Worm (Caenorhabditis elegans) whole organism, L2 larva: ENCODE measurements around the gene Y38H8A.4.

ENCODE experiments used
- alr-1 ChIP-seq: fragments of 150-350 bp; optimal IDR thresholded peaks from 2 replicates; lab custom pipeline; 2014; ENCODE audit warnings: missing biosample characterization, missing genetic modification characterization
- aly-2 ChIP-seq: fragments of 150-350 bp; optimal IDR thresholded peaks from 2 replicates; lab custom pipeline; 2014; ENCODE audit warnings: missing biosample characterization, missing genetic modification characterization
- ama-1 ChIP-seq: fragments of 150-350 bp; optimal IDR thresholded peaks from 2 replicates; lab custom pipeline; 2018; ENCODE audit warnings: inconsistent platforms
- dmd-4 ChIP-seq: sonication (generic microtip); optimal IDR thresholded peaks from 2 replicates; lab custom pipeline; 2017; ENCODE audit warnings: missing biosample characterization, missing genetic modification characterization
- elt-3 ChIP-seq: sonication (generic microtip); optimal IDR thresholded peaks from 2 replicates; lab custom pipeline; 2017; ENCODE audit warnings: missing biosample characterization, missing genetic modification characterization
- mdl-1 ChIP-seq, 2 experiments: fragments of 150-350 bp in 1 of 2; sonication (generic microtip) in 1 of 2; optimal IDR thresholded peaks; 2 replicates each; lab custom pipeline; 2017; ENCODE audit warnings: missing biosample characterization in 2 of 2, missing genetic modification characterization in 2 of 2
- nhr-12 ChIP-seq: fragments of 150-350 bp; optimal IDR thresholded peaks from 2 replicates; lab custom pipeline; 2014; ENCODE audit warnings: missing biosample characterization, missing genetic modification characterization
- nhr-21 ChIP-seq: fragments of 150-350 bp; optimal IDR thresholded peaks from 2 replicates; lab custom pipeline; 2014; ENCODE audit warnings: missing biosample characterization, missing genetic modification characterization
- nhr-237 ChIP-seq: fragments of 150-350 bp; optimal IDR thresholded peaks from 2 replicates; lab custom pipeline; 2014; ENCODE audit warnings: missing biosample characterization, missing genetic modification characterization
- unc-62 ChIP-seq: fragments of 150-350 bp; optimal IDR thresholded peaks from 2 replicates; lab custom pipeline; 2014; ENCODE audit warnings: missing biosample characterization, missing genetic modification reagents, missing genetic modification characterization

- no peak for TF ChIP-seq nhr-21
- TF ChIP-seq aly-2: no peak
- TF ChIP-seq nhr-237 (tag; lab: Kevin White, UChicago): no peak
- TF ChIP-seq unc-62 (GFP tag; lab: Kevin White, UChicago): no peak
- no peak for TF ChIP-seq ama-1 (lab: Kevin White, UChicago)
- no peak for TF ChIP-seq alr-1 (tag; lab: Kevin White, UChicago)
- no peak for TF ChIP-seq elt-3 (tag; lab: Kevin White, UChicago)
- TF ChIP-seq dmd-4: no peak
- TF ChIP-seq nhr-12 (tag; lab: Kevin White, UChicago): no peak
- no peak for TF ChIP-seq mdl-1 (tag; optimal IDR thresholded peaks at IDR 0.05; lab: Kevin White, UChicago)
Observed at ce11 chrIV:13456893-13457292, 15.3 kb downstream of the Y38H8A.4 start.
